Worm (Caenorhabditis elegans) whole organism, early embryonic: ENCODE results near the gene acdh-10.

ENCODE experiments used
- B0310.2 ChIP-seq: sonication (generic microtip); optimal IDR thresholded peaks from 2 replicates; lab custom pipeline; 2016; ENCODE audit warnings: mild to moderate bottlenecking, missing genetic modification characterization, missing compliant biosample characterization
- F13C5.2 ChIP-seq: sonication (generic microtip); optimal IDR thresholded peaks from 2 replicates; lab custom pipeline; 2017; ENCODE audit warnings: mild to moderate bottlenecking, missing genetic modification characterization, inconsistent platforms, missing compliant biosample characterization
- aly-1 ChIP-seq: sonication (generic microtip); optimal IDR thresholded peaks from 2 replicates; lab custom pipeline; 2016; ENCODE audit warnings: missing genetic modification characterization, missing compliant biosample characterization
- ama-1 ChIP-seq: fragments of 150-350 bp; optimal IDR thresholded peaks from 2 replicates; lab custom pipeline; 2014
- ceh-13 ChIP-seq: fragments of 200-800 bp; sonication (Bioruptor generic); optimal IDR thresholded peaks from 2 replicates; lab custom pipeline; 2018; ENCODE audit warnings: mild to moderate bottlenecking, missing genetic modification characterization, missing compliant biosample characterization
- ceh-36 ChIP-seq: sonication (generic microtip); optimal IDR thresholded peaks from 2 replicates; lab custom pipeline; 2016; ENCODE audit warnings: missing genetic modification characterization, inconsistent platforms, missing compliant biosample characterization
- ets-7 ChIP-seq: sonication (generic microtip); optimal IDR thresholded peaks from 2 replicates; lab custom pipeline; 2016; ENCODE audit warnings: missing genotype, missing genetic modification characterization, missing compliant biosample characterization
- flt-1 ChIP-seq: fragments of 200-800 bp; sonication (Bioruptor generic); IDR thresholded peaks from 2 replicates; pipeline ENCODE4 v1.3.6; 2022; ENCODE audit warnings: missing genetic modification characterization, missing compliant biosample characterization
- hmbx-1 ChIP-seq: sonication (generic microtip); optimal IDR thresholded peaks from 2 replicates; lab custom pipeline; 2016; ENCODE audit warnings: mild to moderate bottlenecking, missing genetic modification characterization, missing compliant biosample characterization
- hmg-4 ChIP-seq: fragments of 200-800 bp; sonication (Bioruptor generic); optimal IDR thresholded peaks from 2 replicates; lab custom pipeline; 2018; ENCODE audit warnings: mild to moderate bottlenecking, missing genetic modification characterization, missing compliant biosample characterization
- hnd-1 ChIP-seq: sonication (generic microtip); optimal IDR thresholded peaks from 2 replicates; lab custom pipeline; 2016; ENCODE audit warnings: missing genetic modification characterization, missing compliant biosample characterization
- pes-1 ChIP-seq: fragments of 200-800 bp; sonication (Bioruptor generic); IDR thresholded peaks from 2 replicates; pipeline ENCODE4 v1.3.6; 2022; ENCODE audit warnings: missing genetic modification reagents, missing genetic modification characterization, missing compliant biosample characterization
- scrt-1 ChIP-seq: fragments of 200-800 bp; sonication (Bioruptor generic); IDR thresholded peaks from 2 replicates; pipeline ENCODE4 v1.3.6; 2022; ENCODE audit warnings: missing genetic modification characterization, missing compliant biosample characterization
- sea-1 ChIP-seq: fragments of 200-800 bp; sonication (Bioruptor generic); conservative IDR thresholded peaks from 2 replicates; pipeline ENCODE4 v1.3.6; 2022; ENCODE audit warnings: missing genetic modification characterization, missing compliant biosample characterization
- tbx-11 ChIP-seq: fragments of 200-800 bp; sonication (Bioruptor generic); IDR thresholded peaks from 2 replicates; pipeline ENCODE4 v1.3.6; 2022; ENCODE audit warnings: missing genetic modification characterization, missing compliant biosample characterization
- tbx-37 ChIP-seq: fragments of 200-800 bp; sonication (Bioruptor generic); conservative IDR thresholded peaks from 2 replicates; pipeline ENCODE4 v1.3.6; 2022; ENCODE audit warnings: missing genetic modification reagents, missing genetic modification characterization, missing compliant biosample characterization
- tra-4 ChIP-seq: sonication (generic microtip); optimal IDR thresholded peaks from 2 replicates; lab custom pipeline; 2017; ENCODE audit warnings: missing genetic modification characterization, missing compliant biosample characterization

acdh-10 gene

ce11 chrX:17184363-17184762 lies 30.3 kb downstream of the acdh-10 start:
- TF ChIP-seq sea-1 (GFP tag; lab: Robert Waterston, UW) (no peak), tbx-11 (GFP tag; lab: Robert Waterston, UW) (no peak), aly-1 (tag; lab: Kevin White, UChicago) (peak; percentile 33), ets-7 (tag; lab: Kevin White, UChicago) (no peak), tbx-37 (no peak), pes-1 (no peak), flt-1 (no peak), ama-1 (lab: Kevin White, UChicago) (no peak), B0310.2 (no peak), tra-4 (no peak), F13C5.2 (peak; percentile 37), ceh-36 (tag; lab: Kevin White, UChicago) (no peak), hmbx-1 (tag; lab: Kevin White, UChicago) (no peak), hnd-1 (no peak), hmg-4 (GFP tag; lab: Kevin White, UChicago) (peak; percentile 67), ceh-13 (GFP tag; lab: Kevin White, UChicago) (no peak)

- no peak for TF ChIP-seq B0310.2
- TF ChIP-seq pes-1 = peak; percentile 66; the same call in 1 of the 2 replicates
- peak; percentile 47; the same call in 1 of the 2 replicates for TF ChIP-seq tbx-37
- no peak for TF ChIP-seq aly-1 (tag; lab: Kevin White, UChicago)
- TF ChIP-seq tbx-11 (GFP tag; lab: Robert Waterston, UW) = no peak
- TF ChIP-seq scrt-1 (GFP tag; lab: Robert Waterston, UW) = no peak
- peak; percentile 65; the same call in 1 of the 2 replicates for TF ChIP-seq flt-1
- peak; percentile 77 for TF ChIP-seq F13C5.2
- TF ChIP-seq hmg-4 (GFP tag; lab: Kevin White, UChicago) = peak; percentile 6
Measured at ce11 chrX:17181220-17181619, 33.5 kb downstream of the acdh-10 start.

- no peak for TF ChIP-seq ceh-13 (GFP tag; lab: Kevin White, UChicago)
- no peak for TF ChIP-seq tbx-11 (GFP tag; lab: Robert Waterston, UW)
- TF ChIP-seq hnd-1 = no peak
- no peak for TF ChIP-seq aly-1 (tag; lab: Kevin White, UChicago)
- no peak for TF ChIP-seq scrt-1 (GFP tag; lab: Robert Waterston, UW)
- no peak for TF ChIP-seq ets-7 (tag; lab: Kevin White, UChicago)
- no peak for TF ChIP-seq hmbx-1 (tag; lab: Kevin White, UChicago)
- TF ChIP-seq hmg-4 (GFP tag; lab: Kevin White, UChicago) = no peak
- no peak for TF ChIP-seq ceh-36 (tag; lab: Kevin White, UChicago)
- TF ChIP-seq flt-1 = no peak
- no peak for TF ChIP-seq tra-4
- no peak for TF ChIP-seq tbx-37
- TF ChIP-seq B0310.2 = no peak
- TF ChIP-seq pes-1 = no peak
Measured at ce11 chrX:17180135-17180534, 34.6 kb downstream of the acdh-10 start.

- no peak for TF ChIP-seq tbx-37
- TF ChIP-seq tbx-11 (GFP tag; lab: Robert Waterston, UW) = no peak
- TF ChIP-seq ceh-13 (GFP tag; lab: Kevin White, UChicago) = no peak
- no peak for TF ChIP-seq ets-7 (tag; lab: Kevin White, UChicago)
- TF ChIP-seq aly-1 (tag; lab: Kevin White, UChicago) = no peak
- no peak for TF ChIP-seq hmg-4 (GFP tag; lab: Kevin White, UChicago)
- TF ChIP-seq pes-1 = no peak
- TF ChIP-seq sea-1 (GFP tag; lab: Robert Waterston, UW) = no peak
- no peak for TF ChIP-seq ama-1 (lab: Kevin White, UChicago)
- no peak for TF ChIP-seq scrt-1 (GFP tag; lab: Robert Waterston, UW)
- no peak for TF ChIP-seq tra-4
- no peak for TF ChIP-seq flt-1
- no peak for TF ChIP-seq ceh-36 (tag; lab: Kevin White, UChicago)
- TF ChIP-seq hnd-1 = no peak
- TF ChIP-seq F13C5.2 = no peak
- TF ChIP-seq hmbx-1 (tag; lab: Kevin White, UChicago) = no peak
- TF ChIP-seq B0310.2 = no peak
Measured at ce11 chrX:17178239-17178638, 36.5 kb downstream of the acdh-10 start, which contains the start of gene B0302.2. B0302.2 (plus strand) TSS chrX:17178539.

- TF ChIP-seq tbx-37 (no peak), pes-1 (no peak), flt-1 (no peak), scrt-1 (GFP tag; lab: Robert Waterston, UW) (no peak), ceh-13 (GFP tag; lab: Kevin White, UChicago) (no peak), hmg-4 (GFP tag; lab: Kevin White, UChicago) (no peak), aly-1 (tag; lab: Kevin White, UChicago) (no peak), hnd-1 (no peak), ets-7 (tag; lab: Kevin White, UChicago) (no peak)
Measured at ce11 chrX:17176677-17177076, 38.0 kb downstream of the acdh-10 start, which contains the start of gene B0302.4. B0302.4 (minus strand) TSS chrX:17176777.

ce11 chrX:17170401-17170800 lies 44.3 kb downstream of the acdh-10 start:
- no peak for TF ChIP-seq pes-1
- no peak for TF ChIP-seq tbx-37
- no peak for TF ChIP-seq hnd-1

- TF ChIP-seq tbx-11 (GFP tag; lab: Robert Waterston, UW) (no peak), hmg-4 (GFP tag; lab: Kevin White, UChicago) (no peak), F13C5.2 (no peak), pes-1 (no peak), ama-1 (lab: Kevin White, UChicago) (no peak), sea-1 (GFP tag; lab: Robert Waterston, UW) (no peak), scrt-1 (GFP tag; lab: Robert Waterston, UW) (no peak), tra-4 (no peak), ceh-13 (GFP tag; lab: Kevin White, UChicago) (no peak), ets-7 (tag; lab: Kevin White, UChicago) (no peak), flt-1 (no peak), ceh-36 (tag; lab: Kevin White, UChicago) (no peak), hmbx-1 (tag; lab: Kevin White, UChicago) (no peak)
Measured at ce11 chrX:17168086-17168485, 46.6 kb downstream of the acdh-10 start.
